Worm (Caenorhabditis elegans) whole organism, early embryonic: ENCODE data around the gene ZK867.2.

ENCODE experiments used
- ama-1 ChIP-seq: fragments of 150-350 bp; optimal IDR thresholded peaks from 2 replicates; lab custom pipeline; 2014
- ets-7 ChIP-seq: sonication (generic microtip); optimal IDR thresholded peaks from 2 replicates; lab custom pipeline; 2016; ENCODE audit warnings: missing genotype, missing genetic modification characterization, missing compliant biosample characterization
- flt-1 ChIP-seq: fragments of 200-800 bp; sonication (Bioruptor generic); IDR thresholded peaks from 2 replicates; pipeline ENCODE4 v1.3.6; 2022; ENCODE audit warnings: missing genetic modification characterization, missing compliant biosample characterization
- hmbx-1 ChIP-seq: sonication (generic microtip); optimal IDR thresholded peaks from 2 replicates; lab custom pipeline; 2016; ENCODE audit warnings: mild to moderate bottlenecking, missing genetic modification characterization, missing compliant biosample characterization
- hmg-4 ChIP-seq: fragments of 200-800 bp; sonication (Bioruptor generic); optimal IDR thresholded peaks from 2 replicates; lab custom pipeline; 2018; ENCODE audit warnings: mild to moderate bottlenecking, missing genetic modification characterization, missing compliant biosample characterization

ce11 chrX:7209151-7209550 lies 2.6 kb downstream of the ZK867.2 start:
- TF ChIP-seq ets-7 (tag; lab: Kevin White, UChicago): no peak
- no peak for TF ChIP-seq hmbx-1 (tag; lab: Kevin White, UChicago)
- no peak for TF ChIP-seq hmg-4
- TF ChIP-seq ama-1 (lab: Kevin White, UChicago): no peak
- TF ChIP-seq flt-1 (GFP tag; lab: Robert Waterston, UW): no peak
